Worm (Caenorhabditis elegans): ENCODE data around the gene nhr-46.

Gene nhr-46

DNA sequence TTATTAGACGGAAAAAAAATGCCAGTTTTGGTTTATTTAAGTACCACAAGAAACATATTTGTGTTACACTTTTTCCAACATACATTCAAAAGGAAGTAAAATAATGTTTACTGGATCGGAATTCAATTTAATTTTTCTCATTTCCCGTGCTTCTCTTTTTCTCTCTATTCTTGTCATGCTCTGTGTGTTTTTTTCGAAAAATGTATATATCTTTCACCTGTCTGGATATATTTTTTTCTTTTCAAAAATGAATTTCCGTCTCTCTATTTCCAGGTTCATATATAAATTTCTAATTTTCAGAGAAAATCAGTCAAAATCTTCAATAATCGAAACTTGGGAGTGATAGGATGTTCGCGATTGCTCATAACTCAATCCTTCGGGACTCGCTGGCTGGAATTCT lies 32.4 kb downstream of the nhr-46 start, which contains the start of gene H35B03.1:
Gene H35B03.1 (plus strand): TSS at position 301 of the 400 bp plus-strand sequence.
- no peak for TF ChIP-seq ceh-13 (GFP tag; optimal IDR thresholded peaks at IDR 0.05)
- TF ChIP-seq F13C5.2 (tag; optimal IDR thresholded peaks at IDR 0.05), result no peak
- no peak for TF ChIP-seq flt-1 (GFP tag; IDR thresholded peaks at IDR 0.05)
- no peak for TF ChIP-seq sea-1 (GFP tag; conservative IDR thresholded peaks at IDR 0.05)
- TF ChIP-seq tbx-11 (GFP tag; IDR thresholded peaks at IDR 0.05), result no peak
- TF ChIP-seq hmg-4 (GFP tag; optimal IDR thresholded peaks at IDR 0.05), result no peak
- no peak for TF ChIP-seq B0310.2 (tag; optimal IDR thresholded peaks at IDR 0.05)
- no peak for TF ChIP-seq tra-4 (tag; optimal IDR thresholded peaks at IDR 0.05)
- no peak for TF ChIP-seq scrt-1 (GFP tag; IDR thresholded peaks at IDR 0.05)
- TF ChIP-seq tbx-37 (GFP tag; conservative IDR thresholded peaks at IDR 0.05), result no peak

DNA sequence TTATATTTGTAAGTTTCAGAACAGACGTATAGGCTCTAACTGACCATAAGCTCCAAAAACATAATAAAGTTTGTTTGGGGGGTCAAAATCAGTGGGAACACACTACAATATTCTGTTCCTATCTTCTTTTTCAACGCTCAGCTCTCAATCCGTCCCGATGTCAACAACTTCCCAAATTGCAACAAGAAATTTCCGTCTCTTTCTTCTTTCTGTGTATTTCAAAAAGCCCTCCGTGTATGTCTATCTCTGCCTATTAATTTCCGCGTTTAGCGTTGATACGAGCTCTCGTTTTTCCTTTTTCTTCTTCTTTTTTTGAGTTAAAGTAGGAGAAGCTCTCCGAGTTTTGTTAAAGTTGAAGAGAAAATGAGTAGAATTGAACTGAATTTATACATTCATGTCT lies 34.0 kb downstream of the nhr-46 start:
- TF ChIP-seq tra-4 (tag; optimal IDR thresholded peaks at IDR 0.05) (no peak), tbx-37 (GFP tag; conservative IDR thresholded peaks at IDR 0.05) (no peak), hnd-1 (tag; optimal IDR thresholded peaks at IDR 0.05) (no peak), ceh-13 (GFP tag; optimal IDR thresholded peaks at IDR 0.05) (no peak), ets-7 (tag; optimal IDR thresholded peaks at IDR 0.05) (no peak), sea-1 (GFP tag; conservative IDR thresholded peaks at IDR 0.05) (no peak), ceh-36 (tag; optimal IDR thresholded peaks at IDR 0.05) (no peak), pes-1 (GFP tag; IDR thresholded peaks at IDR 0.05) (no peak)

DNA sequence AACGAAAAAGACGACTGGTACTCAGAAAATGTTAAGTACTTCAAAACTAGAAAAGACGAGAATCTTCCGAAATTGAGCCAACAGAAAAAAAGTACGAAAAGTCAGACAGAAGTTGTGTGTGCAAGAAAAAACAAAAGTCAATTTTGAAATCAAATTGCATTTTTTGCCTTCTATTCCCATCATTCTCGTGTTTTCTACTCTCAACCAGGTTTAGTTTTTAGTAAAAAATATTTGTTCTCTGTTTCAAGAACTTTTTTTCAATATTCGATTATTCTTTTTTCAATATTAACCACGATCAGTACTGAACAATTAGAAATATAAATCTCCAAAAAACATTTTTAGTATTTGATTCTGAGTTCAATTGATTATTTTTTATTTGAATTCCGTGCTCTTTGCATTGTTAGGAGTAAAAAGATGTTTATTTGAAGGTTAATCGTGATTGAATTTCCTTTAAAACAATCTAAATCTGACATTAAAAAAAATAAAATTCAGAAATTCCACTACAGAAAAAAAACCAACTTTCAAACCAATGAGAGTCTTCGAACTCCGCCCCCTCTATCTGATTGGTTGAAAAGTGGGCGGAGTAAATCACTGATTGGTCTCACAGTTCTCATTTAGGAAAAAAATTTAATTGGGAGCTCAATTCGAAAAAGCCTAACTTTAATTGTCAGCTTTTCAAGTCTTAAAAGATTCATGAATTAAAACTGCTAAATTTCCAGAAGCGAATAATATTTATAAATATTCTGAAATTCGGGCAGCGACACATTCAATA lies 42.1 kb downstream of the nhr-46 start:
- no peak for TF ChIP-seq B0310.2 (tag; optimal IDR thresholded peaks at IDR 0.05)

DNA sequence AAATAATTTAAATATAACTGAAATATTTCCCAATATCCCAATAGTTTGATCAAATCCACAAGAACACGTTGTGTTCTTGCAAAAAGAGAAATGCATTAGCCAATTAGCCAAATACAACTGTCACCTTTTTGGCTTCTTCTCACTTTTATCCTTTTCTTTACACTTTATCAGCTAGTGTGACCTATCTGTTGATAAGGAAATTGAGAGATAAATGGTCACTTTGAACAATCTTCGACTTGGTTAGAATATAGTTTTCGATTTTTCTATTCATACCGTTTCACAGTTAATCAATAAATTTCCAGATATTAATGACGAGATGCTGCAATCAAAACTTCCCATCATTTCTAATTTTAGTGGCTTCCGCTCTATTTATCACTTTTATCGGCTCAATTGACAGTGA lies 48.9 kb downstream of the nhr-46 start, which contains the start of gene C55C3.1:
Gene C55C3.1 (plus strand): TSS at position 301 of the 400 bp plus-strand sequence.
- TF ChIP-seq flt-1 (GFP tag; IDR thresholded peaks at IDR 0.05) (no peak), sea-1 (GFP tag; conservative IDR thresholded peaks at IDR 0.05) (no peak), pes-1 (GFP tag; IDR thresholded peaks at IDR 0.05) (no peak), tbx-37 (GFP tag; conservative IDR thresholded peaks at IDR 0.05) (no peak), ceh-36 (tag; optimal IDR thresholded peaks at IDR 0.05) (no peak), hmbx-1 (tag; optimal IDR thresholded peaks at IDR 0.05) (no peak), F13C5.2 (tag; optimal IDR thresholded peaks at IDR 0.05) (no peak), scrt-1 (GFP tag; IDR thresholded peaks at IDR 0.05) (no peak), tra-4 (tag; optimal IDR thresholded peaks at IDR 0.05) (no peak), ets-7 (tag; optimal IDR thresholded peaks at IDR 0.05) (no peak), hnd-1 (tag; optimal IDR thresholded peaks at IDR 0.05) (no peak), tbx-11 (GFP tag; IDR thresholded peaks at IDR 0.05) (no peak), aly-1 (tag; optimal IDR thresholded peaks at IDR 0.05) (no peak), ceh-13 (GFP tag; optimal IDR thresholded peaks at IDR 0.05) (no peak), B0310.2 (tag; optimal IDR thresholded peaks at IDR 0.05) (no peak), hmg-4 (GFP tag; optimal IDR thresholded peaks at IDR 0.05) (no peak), ama-1 (optimal IDR thresholded peaks at IDR 0.05) (no peak)

DNA sequence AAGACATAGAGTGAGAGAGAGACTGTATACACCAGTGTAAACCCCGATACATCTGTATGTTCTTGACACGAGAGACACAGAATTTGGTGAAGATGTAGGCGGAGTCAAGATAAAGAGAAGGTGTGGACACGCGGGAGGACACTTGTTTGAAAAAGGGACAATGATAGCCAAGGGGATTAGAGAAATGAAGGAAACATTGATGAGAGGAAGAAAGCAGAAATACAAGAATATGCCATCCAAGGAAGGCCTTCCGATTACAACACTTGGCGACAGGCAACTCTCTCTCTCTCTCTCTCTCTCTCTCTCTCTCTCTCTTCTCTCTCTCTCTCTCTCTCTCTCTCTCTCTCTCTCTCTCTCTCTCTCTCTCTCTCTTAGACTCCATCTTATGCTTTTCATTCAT lies 51.1 kb downstream of the nhr-46 start:
- TF ChIP-seq F13C5.2 (tag; optimal IDR thresholded peaks at IDR 0.05), result no peak
- TF ChIP-seq tbx-37 (GFP tag; conservative IDR thresholded peaks at IDR 0.05), result no peak
- no peak for TF ChIP-seq ceh-36 (tag; optimal IDR thresholded peaks at IDR 0.05)
- no peak for TF ChIP-seq sea-1 (GFP tag; conservative IDR thresholded peaks at IDR 0.05)
- TF ChIP-seq tra-4 (tag; optimal IDR thresholded peaks at IDR 0.05), result no peak
- TF ChIP-seq hmg-4 (GFP tag; optimal IDR thresholded peaks at IDR 0.05), result no peak
- TF ChIP-seq ceh-13 (GFP tag; optimal IDR thresholded peaks at IDR 0.05), result no peak
- no peak for TF ChIP-seq B0310.2 (tag; optimal IDR thresholded peaks at IDR 0.05)
- TF ChIP-seq ets-7 (tag; optimal IDR thresholded peaks at IDR 0.05), result no peak
- TF ChIP-seq hnd-1 (tag; optimal IDR thresholded peaks at IDR 0.05), result no peak
- TF ChIP-seq tbx-11 (GFP tag; IDR thresholded peaks at IDR 0.05), result no peak
- TF ChIP-seq ama-1 (optimal IDR thresholded peaks at IDR 0.05), result no peak
- no peak for TF ChIP-seq aly-1 (tag; optimal IDR thresholded peaks at IDR 0.05)
- no peak for TF ChIP-seq scrt-1 (GFP tag; IDR thresholded peaks at IDR 0.05)
- no peak for TF ChIP-seq flt-1 (GFP tag; IDR thresholded peaks at IDR 0.05)
- TF ChIP-seq pes-1 (GFP tag; IDR thresholded peaks at IDR 0.05), result no peak
- no peak for TF ChIP-seq hmbx-1 (tag; optimal IDR thresholded peaks at IDR 0.05)

DNA sequence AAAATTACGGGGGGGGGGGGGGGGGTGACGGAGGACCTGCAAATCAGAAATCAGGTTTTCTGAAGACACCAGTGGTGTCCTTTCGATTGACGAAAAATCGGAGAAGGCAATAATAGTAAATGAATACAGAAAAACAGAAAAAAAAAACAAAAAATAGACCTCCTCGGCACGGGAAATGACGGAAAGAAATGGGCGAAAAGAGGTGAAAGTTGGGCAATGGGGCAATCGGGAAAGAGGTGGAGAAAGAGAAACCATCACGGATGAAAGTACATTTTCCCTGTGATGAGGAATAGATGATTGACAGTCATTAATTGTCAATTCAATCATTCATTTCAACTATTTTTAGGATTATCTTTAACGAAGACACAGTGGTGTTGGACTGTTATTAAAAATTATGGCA lies 53.7 kb downstream of the nhr-46 start:
- TF ChIP-seq ceh-36 (tag; optimal IDR thresholded peaks at IDR 0.05) (no peak), tbx-11 (GFP tag; IDR thresholded peaks at IDR 0.05) (no peak), tra-4 (tag; optimal IDR thresholded peaks at IDR 0.05) (no peak), pes-1 (GFP tag; IDR thresholded peaks at IDR 0.05) (no peak), hnd-1 (tag; optimal IDR thresholded peaks at IDR 0.05) (no peak), B0310.2 (tag; optimal IDR thresholded peaks at IDR 0.05) (no peak), aly-1 (tag; optimal IDR thresholded peaks at IDR 0.05) (no peak), hmbx-1 (tag; optimal IDR thresholded peaks at IDR 0.05) (no peak), ets-7 (tag; optimal IDR thresholded peaks at IDR 0.05) (no peak), scrt-1 (GFP tag; IDR thresholded peaks at IDR 0.05) (no peak), ama-1 (optimal IDR thresholded peaks at IDR 0.05) (no peak), hmg-4 (GFP tag; optimal IDR thresholded peaks at IDR 0.05) (no peak), ceh-13 (GFP tag; optimal IDR thresholded peaks at IDR 0.05) (no peak), sea-1 (GFP tag; conservative IDR thresholded peaks at IDR 0.05) (no peak), F13C5.2 (tag; optimal IDR thresholded peaks at IDR 0.05) (no peak)

DNA sequence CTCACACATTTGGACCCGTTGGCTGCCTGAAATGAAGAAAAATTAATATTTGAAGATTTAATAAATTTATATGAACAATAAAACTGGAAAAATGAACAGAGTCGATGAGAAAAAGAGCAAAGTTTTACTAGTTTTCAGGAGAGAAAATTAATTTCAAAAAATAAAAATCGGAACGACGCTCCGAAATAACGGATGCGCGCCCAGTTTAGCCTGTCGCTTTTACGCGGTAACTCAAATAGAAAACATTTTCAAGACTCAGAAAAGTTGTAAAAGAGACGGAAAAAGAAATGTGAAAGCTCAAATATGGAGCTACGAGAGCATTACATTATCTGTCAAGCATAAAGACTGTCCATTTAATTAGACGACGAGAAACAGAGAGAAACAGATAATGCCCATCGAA lies 54.2 kb downstream of the nhr-46 start, which contains the start of the genes C55C3.73 and perm-5:
Gene C55C3.73 (minus strand): TSS at position 9 of the 400 bp plus-strand sequence.
Gene perm-5 (minus strand): TSS at position 26 of the 400 bp plus-strand sequence.
- TF ChIP-seq B0310.2 (tag; optimal IDR thresholded peaks at IDR 0.05), result no peak

DNA sequence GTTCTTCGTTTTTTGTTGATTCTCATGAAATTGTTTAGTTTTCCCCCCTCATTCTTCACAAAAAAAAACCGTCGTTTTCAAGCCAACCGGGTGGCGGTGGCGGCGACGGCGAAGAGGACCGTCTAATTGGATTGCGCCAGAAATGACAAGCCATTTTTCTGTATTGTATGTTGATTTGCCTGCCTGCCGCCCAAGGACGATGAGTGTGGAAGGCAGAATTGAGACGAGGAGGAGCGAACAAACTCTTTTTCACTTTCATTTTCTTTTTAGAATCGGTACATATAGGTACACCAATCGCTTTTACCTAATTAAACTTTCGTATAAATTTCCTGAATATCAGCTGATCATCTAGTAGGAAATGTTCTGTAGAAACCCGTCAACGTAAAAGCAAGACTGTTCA lies 56.0 kb downstream of the nhr-46 start:
- no peak for TF ChIP-seq hmbx-1 (tag; optimal IDR thresholded peaks at IDR 0.05)
